Fruit fly (Drosophila melanogaster): ENCODE measurements around the gene Hmu.

The Hmu gene

dm6 chr3R:27293065-27293464, 4.5 kb downstream of the Hmu start:
- no peak for TF ChIP-seq CG6854 (GFP tag; optimal IDR thresholded peaks at IDR 0.05)
- TF ChIP-seq eg (GFP tag; IDR thresholded peaks at IDR 0.05), result no peak
- TF ChIP-seq CG34406 (GFP tag; optimal IDR thresholded peaks at IDR 0.05), result no peak
- TF ChIP-seq CG11762 (GFP tag; optimal IDR thresholded peaks at IDR 0.05; ENCODE audit: insufficient read depth), result no peak
- TF ChIP-seq Met (GFP tag; optimal IDR thresholded peaks at IDR 0.05), result no peak
- no peak for TF ChIP-seq Hr4 (GFP tag; optimal IDR thresholded peaks at IDR 0.05)
- no peak for TF ChIP-seq ss (GFP tag; optimal IDR thresholded peaks at IDR 0.05)
- TF ChIP-seq Eip78C (GFP tag), result no peak
- no peak for TF ChIP-seq CG9139 (GFP tag; optimal IDR thresholded peaks at IDR 0.05)
- TF ChIP-seq salr (GFP tag; optimal IDR thresholded peaks at IDR 0.05), result no peak
- TF ChIP-seq fd59A (GFP tag; optimal IDR thresholded peaks at IDR 0.05), result no peak
- no peak for TF ChIP-seq Eip75B (GFP tag; optimal IDR thresholded peaks at IDR 0.05)
- no peak for TF ChIP-seq svp (GFP tag)
- TF ChIP-seq dsx (GFP tag; optimal IDR thresholded peaks at IDR 0.05; ENCODE audit: poor library complexity, severe bottlenecking), result no peak
- TF ChIP-seq Hr39 (GFP tag; optimal IDR thresholded peaks at IDR 0.05), result no peak
- no peak for TF ChIP-seq fd85E (GFP tag; optimal IDR thresholded peaks at IDR 0.05)

dm6 chr3R:27294113-27294512, 5.5 kb downstream of the Hmu start:
- no peak for TF ChIP-seq Sox102F (GFP tag; optimal IDR thresholded peaks at IDR 0.05)
- no peak for TF ChIP-seq lz (GFP tag; optimal IDR thresholded peaks at IDR 0.05)
- TF ChIP-seq CG6276 (GFP tag; optimal IDR thresholded peaks at IDR 0.05), result no peak
- no peak for TF ChIP-seq CG4318 (GFP tag; optimal IDR thresholded peaks at IDR 0.05)
- TF ChIP-seq CG8319 (GFP tag; optimal IDR thresholded peaks at IDR 0.05), result no peak
- no peak for TF ChIP-seq fd59A (GFP tag; optimal IDR thresholded peaks at IDR 0.05)
- TF ChIP-seq CG6808 (GFP tag; optimal IDR thresholded peaks at IDR 0.05), result no peak
- no peak for TF ChIP-seq Gug (GFP tag; IDR thresholded peaks at IDR 0.05)
- no peak for TF ChIP-seq esn (GFP tag; optimal IDR thresholded peaks at IDR 0.05)
- TF ChIP-seq CG10669 (GFP tag; optimal IDR thresholded peaks at IDR 0.05), result no peak
- TF ChIP-seq CG9139 (GFP tag; optimal IDR thresholded peaks at IDR 0.05), result no peak
- no peak for TF ChIP-seq CG15336 (GFP tag; IDR thresholded peaks at IDR 0.05)
- TF ChIP-seq Lpt (GFP tag; optimal IDR thresholded peaks at IDR 0.05), result no peak
- TF ChIP-seq CG34406 (GFP tag; optimal IDR thresholded peaks at IDR 0.05), result no peak
- no peak for TF ChIP-seq vri (GFP tag; optimal IDR thresholded peaks at IDR 0.05)
- TF ChIP-seq salr (GFP tag; optimal IDR thresholded peaks at IDR 0.05), result no peak
- TF ChIP-seq dac (GFP tag; optimal IDR thresholded peaks at IDR 0.05), result no peak
- TF ChIP-seq CG11902 (GFP tag; optimal IDR thresholded peaks at IDR 0.05), result no peak
- TF ChIP-seq Smox (GFP tag; optimal IDR thresholded peaks at IDR 0.05), result no peak

- no peak for TF ChIP-seq Eip93F (GFP tag; optimal IDR thresholded peaks at IDR 0.05)
- no peak for TF ChIP-seq CG6276 (GFP tag; optimal IDR thresholded peaks at IDR 0.05)
- TF ChIP-seq pdm3 (GFP tag; optimal IDR thresholded peaks at IDR 0.05), result no peak
- TF ChIP-seq CG11294 (GFP tag; IDR thresholded peaks at IDR 0.05), result no peak
- no peak for TF ChIP-seq ss (GFP tag; optimal IDR thresholded peaks at IDR 0.05)
- no peak for TF ChIP-seq vri (GFP tag; optimal IDR thresholded peaks at IDR 0.05)
- TF ChIP-seq fkh (GFP tag; optimal IDR thresholded peaks at IDR 0.05), result no peak
These were observed 33.7 kb downstream of the Hmu start, which contains the start of gene CG3339 for dm6 chr3R:27322225-27322624. CG3339 (minus strand) TSS chr3R:27322325.

dm6 chr3R:27330782-27331181, 42.2 kb downstream of the Hmu start, which contains the start of gene CG3330:
CG3330 (minus strand) TSS chr3R:27330882.
- no peak for TF ChIP-seq CG8632 (GFP tag; optimal IDR thresholded peaks at IDR 0.05)
- TF ChIP-seq CG4318 (GFP tag; optimal IDR thresholded peaks at IDR 0.05), result no peak
- TF ChIP-seq Sox14 (GFP tag; optimal IDR thresholded peaks at IDR 0.05), result no peak
- TF ChIP-seq Hr39 (GFP tag; optimal IDR thresholded peaks at IDR 0.05), result no peak
- no peak for TF ChIP-seq Smox (GFP tag; optimal IDR thresholded peaks at IDR 0.05)
- TF ChIP-seq Sox15 (GFP tag; optimal IDR thresholded peaks at IDR 0.05), result no peak
- TF ChIP-seq CG6808 (GFP tag; optimal IDR thresholded peaks at IDR 0.05), result no peak
- TF ChIP-seq CG8119 (GFP tag; IDR thresholded peaks at IDR 0.05), result no peak
- TF ChIP-seq fkh (GFP tag; optimal IDR thresholded peaks at IDR 0.05), result no peak
- TF ChIP-seq CG16779 (tag; optimal IDR thresholded peaks at IDR 0.05), result no peak
- TF ChIP-seq CG15336 (GFP tag; IDR thresholded peaks at IDR 0.05), result no peak
- no peak for TF ChIP-seq CG3919 (GFP tag; optimal IDR thresholded peaks at IDR 0.05)
- no peak for TF ChIP-seq svp (GFP tag)
- no peak for TF ChIP-seq topi (GFP tag; optimal IDR thresholded peaks at IDR 0.05)
- no peak for TF ChIP-seq CG8319 (GFP tag; optimal IDR thresholded peaks at IDR 0.05)
- no peak for TF ChIP-seq Eip93F (GFP tag; optimal IDR thresholded peaks at IDR 0.05)
- TF ChIP-seq CG11294 (GFP tag; IDR thresholded peaks at IDR 0.05), result no peak

Data from whole organism, prepupa.